Worm (Caenorhabditis elegans): ENCODE results near the gene phlp-2.

The phlp-2 gene

DNA sequence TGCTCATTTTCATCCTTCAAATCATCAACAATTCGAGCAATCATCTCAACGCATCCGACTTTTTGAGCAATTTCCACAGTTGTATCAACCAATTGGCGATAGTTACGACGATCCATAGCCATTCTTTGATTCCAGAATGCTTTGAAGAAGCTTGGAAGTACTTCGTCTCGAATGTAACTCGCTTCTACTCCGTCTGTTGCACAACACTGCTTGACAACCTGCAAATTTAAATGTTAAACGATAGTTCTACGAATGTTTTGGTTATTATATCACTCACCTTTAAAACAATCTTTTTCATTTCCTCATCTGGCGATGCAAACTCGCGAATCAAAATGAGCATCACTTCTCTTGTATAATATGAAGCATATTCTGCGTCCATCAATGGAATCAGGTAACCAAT, 56.6 kb downstream of the phlp-2 start:
- TF ChIP-seq elt-3 (tag; optimal IDR thresholded peaks at IDR 0.05) = no peak
- no peak for TF ChIP-seq lsy-2 (tag; optimal IDR thresholded peaks at IDR 0.05)
- no peak for TF ChIP-seq nhr-237 (tag; optimal IDR thresholded peaks at IDR 0.05)
- TF ChIP-seq unc-39 (tag; optimal IDR thresholded peaks at IDR 0.05) = no peak
- TF ChIP-seq nhr-28 (tag; optimal IDR thresholded peaks at IDR 0.05) = no peak
- TF ChIP-seq ceh-39 (tag; optimal IDR thresholded peaks at IDR 0.05) = no peak
- TF ChIP-seq elt-1 (tag; optimal IDR thresholded peaks at IDR 0.05; ENCODE audit: borderline replicate concordance, insufficient read depth) = no peak
- TF ChIP-seq cnd-1 (tag; optimal IDR thresholded peaks at IDR 0.05) = no peak
- TF ChIP-seq zip-8 (tag; optimal IDR thresholded peaks at IDR 0.05) = no peak
